Fruit fly (Drosophila melanogaster) whole organism, embryonic: ENCODE measurements around the gene CG6785.

Experiments
- Aef1 ChIP-seq: fragments of 200-800 bp; sonication (Bioruptor generic); IDR thresholded peaks from 3 replicates; pipeline ENCODE4 v1.3.6; 2022; ENCODE audit warnings: missing biosample characterization, missing genetic modification characterization
- Awh ChIP-seq: fragments of 200-800 bp; sonication (Bioruptor generic); IDR thresholded peaks from 2 replicates; pipeline ENCODE4, ENCODE4 v1.3.6; 2022; ENCODE audit warnings: missing biosample characterization, missing genetic modification characterization
- CG10147 ChIP-seq: fragments of 200-800 bp; sonication (Bioruptor generic); optimal IDR thresholded peaks from 2 replicates; lab custom pipeline; 2019; ENCODE audit warnings: missing biosample characterization, mild to moderate bottlenecking, missing genetic modification characterization, moderate library complexity
- CG10959 ChIP-seq: fragments of 200-800 bp; sonication (Bioruptor generic); IDR thresholded peaks from 2 replicates; pipeline ENCODE4 v1.3.6; 2022; ENCODE audit warnings: missing biosample characterization, missing genetic modification characterization
- CG11085 ChIP-seq: fragments of 200-800 bp; sonication (Bioruptor generic); IDR thresholded peaks from 2 replicates; pipeline ENCODE4 v1.3.6; 2022; ENCODE audit warnings: missing biosample characterization, missing genetic modification characterization
- CG11456 ChIP-seq: fragments of 200-800 bp; sonication (Bioruptor generic); IDR thresholded peaks from 3 replicates; pipeline ENCODE4 v1.3.6; 2022; ENCODE audit warnings: missing biosample characterization, missing genetic modification characterization
- CG12071 ChIP-seq: fragments of 200-800 bp; sonication (Bioruptor generic); optimal IDR thresholded peaks from 3 replicates; lab custom pipeline; 2018; ENCODE audit warnings: missing biosample characterization, mild to moderate bottlenecking, missing genetic modification characterization
- CG12744 ChIP-seq: fragments of 200-800 bp; sonication (Bioruptor generic); optimal IDR thresholded peaks from 2 replicates; lab custom pipeline; 2016; ENCODE audit warnings: missing biosample characterization, missing genetic modification characterization
- CG17385 ChIP-seq: fragments of 200-800 bp; sonication (Bioruptor generic); optimal IDR thresholded peaks from 3 replicates; lab custom pipeline; 2018; ENCODE audit warnings: missing biosample characterization, mild to moderate bottlenecking, missing genetic modification characterization
- CG17802 ChIP-seq: fragments of 200-800 bp; sonication (Bioruptor generic); optimal IDR thresholded peaks from 2 replicates; lab custom pipeline; 2018; ENCODE audit warnings: missing biosample characterization, mild to moderate bottlenecking, missing genetic modification characterization, moderate library complexity
- CG1832 ChIP-seq: fragments of 200-800 bp; sonication (Bioruptor generic); optimal IDR thresholded peaks from 2 replicates; lab custom pipeline; 2017; ENCODE audit warnings: missing biosample characterization, mild to moderate bottlenecking, missing genetic modification characterization, inconsistent platforms
- CG2120 ChIP-seq: fragments of 200-800 bp; sonication (Bioruptor generic); optimal IDR thresholded peaks from 3 replicates; lab custom pipeline; 2016; ENCODE audit warnings: missing biosample characterization, missing genetic modification characterization
- CG2129 ChIP-seq: fragments of 200-800 bp; sonication (Bioruptor generic); IDR thresholded peaks from 2 replicates; pipeline ENCODE4 v1.3.6; 2022; ENCODE audit warnings: missing biosample characterization, missing genetic modification characterization; ENCODE audit not compliant: partially characterized antibody
- CG2202 ChIP-seq: fragments of 200-800 bp; sonication (Bioruptor generic); optimal IDR thresholded peaks from 2 replicates; lab custom pipeline; 2018; ENCODE audit warnings: missing biosample characterization, mild to moderate bottlenecking, missing genetic modification characterization
- CG30403 ChIP-seq: fragments of 200-800 bp; sonication (Bioruptor generic); optimal IDR thresholded peaks from 3 replicates; lab custom pipeline; 2016; ENCODE audit warnings: missing biosample characterization, missing genetic modification characterization
- CG31365 ChIP-seq: fragments of 200-800 bp; sonication (Bioruptor generic); optimal IDR thresholded peaks from 2 replicates; lab custom pipeline; 2018; ENCODE audit warnings: missing biosample characterization, mild to moderate bottlenecking, missing genetic modification characterization
- CG34422 ChIP-seq: fragments of 200-800 bp; sonication (Bioruptor generic); IDR thresholded peaks from 3 replicates; pipeline ENCODE4 v1.3.6; 2022; ENCODE audit warnings: missing biosample characterization, missing genetic modification characterization
- CG4820 ChIP-seq: fragments of 200-800 bp; sonication (Bioruptor generic); optimal IDR thresholded peaks from 3 replicates; lab custom pipeline; 2016; ENCODE audit warnings: missing biosample characterization, missing genetic modification characterization
- CG6654 ChIP-seq: fragments of 200-800 bp; sonication (Bioruptor generic); optimal IDR thresholded peaks from 2 replicates; lab custom pipeline; 2017; ENCODE audit warnings: missing biosample characterization, mild to moderate bottlenecking, missing genetic modification characterization
- CG7372 ChIP-seq: fragments of 200-800 bp; sonication (Bioruptor generic); IDR thresholded peaks from 2 replicates; pipeline ENCODE4 v1.3.6; 2022; ENCODE audit warnings: missing biosample characterization, missing genetic modification characterization
- CG7745 ChIP-seq: fragments of 200-800 bp; sonication (Bioruptor generic); optimal IDR thresholded peaks from 2 replicates; lab custom pipeline; 2018; ENCODE audit warnings: missing biosample characterization, mild to moderate bottlenecking, missing genetic modification characterization, moderate library complexity
- CG9797 ChIP-seq: fragments of 200-800 bp; sonication (Bioruptor generic); optimal IDR thresholded peaks from 3 replicates; lab custom pipeline; 2018; ENCODE audit warnings: missing biosample characterization, mild to moderate bottlenecking, missing genetic modification characterization
- CG9817 ChIP-seq: fragments of 200-800 bp; sonication (Bioruptor generic); optimal IDR thresholded peaks from 2 replicates; lab custom pipeline; 2018; ENCODE audit warnings: missing biosample characterization, mild to moderate bottlenecking, missing genetic modification characterization, moderate library complexity
- Dfd ChIP-seq, 2 experiments: fragments of >200 bp; optimal IDR thresholded peaks; 2 replicates each; lab custom pipeline; 2017; ENCODE audit warnings: missing biosample characterization in 2 of 2, missing genetic modification characterization in 2 of 2
- Fer3 ChIP-seq: fragments of 200-800 bp; sonication (Bioruptor generic); optimal IDR thresholded peaks from 2 replicates; lab custom pipeline; 2018; ENCODE audit warnings: missing biosample characterization, mild to moderate bottlenecking, missing genetic modification characterization, moderate library complexity
- Hr3 ChIP-seq: fragments of 200-800 bp; sonication (Bioruptor generic); optimal IDR thresholded peaks from 3 replicates; lab custom pipeline; 2016; ENCODE audit warnings: missing biosample characterization, missing genetic modification characterization
- Mad ChIP-seq: fragments of 200-800 bp; sonication (Bioruptor generic); optimal IDR thresholded peaks from 2 replicates; lab custom pipeline; 2016; ENCODE audit warnings: missing biosample characterization, missing genetic modification characterization
- Nf-YC ChIP-seq: fragments of 200-800 bp; optimal IDR thresholded peaks from 3 replicates; lab custom pipeline; 2019; ENCODE audit warnings: missing biosample characterization, mild to moderate bottlenecking, missing genetic modification characterization, moderate library complexity
- Oaz ChIP-seq: fragments of 200-800 bp; sonication (Bioruptor generic); IDR thresholded peaks from 2 replicates; pipeline ENCODE4 v1.3.6; 2022; ENCODE audit warnings: missing biosample characterization, missing genetic modification characterization
- Stat92E ChIP-seq, 3 experiments: fragments of >200 bp in 2 of 3; fragments of 200-800 bp in 1 of 3; sonication (Bioruptor generic) in 1 of 3; optimal IDR thresholded peaks; 2 replicates each; lab custom pipeline; 2017 to 2019; ENCODE audit warnings: missing biosample characterization in 3 of 3, missing genetic modification characterization in 3 of 3, mild to moderate bottlenecking in 1 of 3, moderate library complexity in 1 of 3
- Usf ChIP-seq: fragments of 200-800 bp; sonication (Bioruptor generic); optimal IDR thresholded peaks from 2 replicates; lab custom pipeline; 2017; ENCODE audit warnings: missing genotype, missing biosample characterization, missing genetic modification characterization
- YL-1 ChIP-seq: fragments of 200-800 bp; sonication (Bioruptor generic); optimal IDR thresholded peaks from 3 replicates; lab custom pipeline; 2017; ENCODE audit warnings: missing biosample characterization, mild to moderate bottlenecking, missing genetic modification characterization
- cad ChIP-seq: fragments of >200 bp; optimal IDR thresholded peaks from 2 replicates; lab custom pipeline; 2017; ENCODE audit warnings: missing biosample characterization, missing genetic modification characterization
- crc ChIP-seq: fragments of 200-800 bp; sonication (Bioruptor generic); optimal IDR thresholded peaks from 2 replicates; lab custom pipeline; 2016; ENCODE audit warnings: missing biosample characterization, missing genetic modification characterization
- eve ChIP-seq, 2 experiments: fragments of >200 bp; optimal IDR thresholded peaks; 2 replicates each; lab custom pipeline; 2017; ENCODE audit warnings: missing biosample characterization in 2 of 2, missing genetic modification characterization in 2 of 2
- exex ChIP-seq: fragments of 200-800 bp; sonication (Bioruptor generic); optimal IDR thresholded peaks from 4 replicates; lab custom pipeline; 2018; ENCODE audit warnings: missing biosample characterization, mild to moderate bottlenecking, missing genetic modification characterization, moderate library complexity
- fd102C ChIP-seq: fragments of 200-800 bp; sonication (Bioruptor generic); optimal IDR thresholded peaks from 2 replicates; lab custom pipeline; 2018; ENCODE audit warnings: missing biosample characterization, mild to moderate bottlenecking, missing genetic modification characterization, moderate library complexity
- fu2 ChIP-seq: fragments of 200-800 bp; sonication (Bioruptor generic); optimal IDR thresholded peaks from 2 replicates; lab custom pipeline; 2016; ENCODE audit warnings: missing biosample characterization, missing genetic modification characterization
- gsb-n ChIP-seq: fragments of 200-800 bp; sonication (Bioruptor generic); optimal IDR thresholded peaks from 3 replicates; lab custom pipeline; 2018; ENCODE audit warnings: missing biosample characterization, mild to moderate bottlenecking, missing genetic modification characterization
- her ChIP-seq: fragments of 200-800 bp; sonication (Bioruptor generic); optimal IDR thresholded peaks from 2 replicates; lab custom pipeline; 2016; ENCODE audit warnings: missing biosample characterization, missing genetic modification characterization
- lmd ChIP-seq: fragments of 200-800 bp; sonication (Bioruptor generic); IDR thresholded peaks from 2 replicates; pipeline ENCODE4 v1.3.6; 2022; ENCODE audit warnings: missing biosample characterization, missing genetic modification characterization
- maf-S ChIP-seq: fragments of 200-800 bp; sonication (Bioruptor generic); optimal IDR thresholded peaks from 2 replicates; lab custom pipeline; 2016; ENCODE audit warnings: missing biosample characterization, missing genetic modification characterization
- oc ChIP-seq: fragments of 200-800 bp; sonication (Bioruptor generic); optimal IDR thresholded peaks from 2 replicates; lab custom pipeline; 2018; ENCODE audit warnings: missing biosample characterization, mild to moderate bottlenecking, missing genetic modification characterization, moderate library complexity
- pum ChIP-seq: fragments of 200-800 bp; sonication (Bioruptor generic); optimal IDR thresholded peaks from 2 replicates; lab custom pipeline; 2016; ENCODE audit warnings: missing biosample characterization, missing genetic modification characterization
- rib ChIP-seq: fragments of 200-800 bp; sonication (Bioruptor generic); IDR thresholded peaks from 2 replicates; pipeline ENCODE4 v1.3.6; 2022; ENCODE audit warnings: missing biosample characterization, missing genetic modification characterization
- seq ChIP-seq: fragments of 200-800 bp; sonication (Bioruptor generic); IDR thresholded peaks from 2 replicates; pipeline ENCODE4 v1.3.6; 2022; ENCODE audit warnings: missing biosample characterization, missing genetic modification characterization
- tio ChIP-seq: fragments of 200-800 bp; sonication (Bioruptor generic); optimal IDR thresholded peaks from 2 replicates; lab custom pipeline; 2017; ENCODE audit warnings: missing biosample characterization, missing genetic modification characterization, inconsistent platforms
- tll ChIP-seq, 2 experiments: fragments of 200-800 bp in 1 of 2; fragments of >200 bp in 1 of 2; sonication (Bioruptor generic) in 1 of 2; optimal IDR thresholded peaks; 2 replicates each; lab custom pipeline; 2017 to 2019; ENCODE audit warnings: missing biosample characterization in 2 of 2, missing genetic modification characterization in 2 of 2, mild to moderate bottlenecking in 1 of 2, moderate library complexity in 1 of 2

CG6785 gene

DNA sequence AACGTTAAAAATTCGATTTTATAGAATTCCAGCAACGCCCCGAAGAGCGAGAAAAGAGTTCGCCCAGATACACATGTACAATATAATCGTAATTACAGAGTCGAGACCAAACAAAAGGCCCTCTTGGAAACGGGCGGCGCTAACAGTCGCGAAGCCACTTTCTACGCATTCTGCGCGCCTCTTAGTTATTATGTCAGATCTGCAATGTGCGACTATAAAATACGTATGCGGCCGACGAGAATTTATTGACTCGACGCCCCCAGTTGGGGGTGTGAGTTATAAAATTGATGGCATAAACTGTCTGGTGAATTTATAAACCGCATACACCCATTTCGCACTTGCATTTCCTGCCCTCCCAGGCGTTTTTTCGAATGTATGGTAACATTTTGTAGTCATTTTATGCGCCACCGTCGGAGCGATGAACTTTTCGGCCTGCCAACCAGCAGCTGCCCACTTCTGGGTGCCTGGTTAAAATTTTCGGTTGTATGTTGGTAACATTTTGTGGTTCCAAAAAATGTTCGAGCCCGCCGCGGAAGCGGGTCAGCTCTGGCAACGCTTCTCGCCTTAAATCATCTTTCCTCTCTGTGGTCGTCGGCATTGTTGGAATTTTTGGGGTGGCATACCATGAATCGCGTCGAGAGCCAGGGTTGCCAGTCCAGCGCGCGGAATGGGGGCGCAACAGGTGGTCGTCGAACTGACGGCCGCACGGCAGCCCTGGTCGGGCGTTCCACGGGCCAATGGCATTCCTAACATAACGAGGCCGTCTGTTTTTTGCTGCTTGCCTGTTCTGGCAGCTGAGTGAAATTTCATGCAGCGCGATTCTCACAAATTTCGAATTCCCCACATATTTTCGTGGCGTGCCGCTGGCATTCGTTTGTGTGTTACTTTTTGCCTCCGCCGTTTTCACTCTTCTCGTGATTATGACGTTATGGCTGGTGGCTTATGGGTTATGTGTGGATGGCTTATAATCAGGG lies 33.0 kb downstream of the CG6785 start (continued):
- TF ChIP-seq CG9797 (GFP tag; lab: Kevin White, UChicago) (peak; percentile 22), Aef1 (GFP tag; lab: Robert Waterston, UW) (no peak), fd102C (GFP tag; lab: Kevin White, UChicago) (peak; percentile 34), CG10959 (GFP tag; lab: Robert Waterston, UW) (no peak), pum (GFP tag; lab: Kevin White, UChicago) (peak; percentile 59), rib (GFP tag; lab: Robert Waterston, UW) (no peak), CG2202 (tag; lab: Kevin White, UChicago) (peak; percentile 24), CG11456 (no peak), CG17802 (tag; lab: Kevin White, UChicago) (no peak), seq (no peak), tll (GFP tag; optimal IDR thresholded peaks at IDR 0.05; lab: Kevin White, UChicago) (peak in 1 of 2 experiments; percentile 98), eve (GFP tag; optimal IDR thresholded peaks at IDR 0.05; lab: Kevin White, UChicago) (no peak), Dfd (GFP tag; optimal IDR thresholded peaks at IDR 0.05; lab: Kevin White, UChicago) (no peak), CG30403 (GFP tag; lab: Kevin White, UChicago) (peak; percentile 72), exex (tag; lab: Kevin White, UChicago) (peak; percentile 85), CG2129 (GFP tag; lab: Robert Waterston, UW) (no peak), tio (no peak), Nf-YC (tag; lab: Kevin White, UChicago) (peak; percentile 93), CG31365 (peak; percentile 49), Stat92E (GFP tag; optimal IDR thresholded peaks at IDR 0.05; lab: Kevin White, UChicago) (peak in 1 of 3 experiments; percentile 74), CG4820 (GFP tag; lab: Kevin White, UChicago) (peak; percentile 54), maf-S (peak; percentile 71), CG34422 (no peak), CG6654 (GFP tag; lab: Kevin White, UChicago) (no peak), her (GFP tag; lab: Kevin White, UChicago) (peak; percentile 85), CG1832 (GFP tag; lab: Kevin White, UChicago) (peak; percentile 44), Mad (GFP tag; lab: Kevin White, UChicago) (peak; percentile 80), CG7372 (GFP tag; lab: Robert Waterston, UW) (no peak), CG12744 (GFP tag; lab: Kevin White, UChicago) (peak; percentile 63), YL-1 (peak; percentile 44), crc (GFP tag; lab: Kevin White, UChicago) (peak; percentile 17), Usf (GFP tag; lab: Kevin White, UChicago) (peak; percentile 30), CG12071 (peak; percentile 75), Oaz (no peak), CG7745 (peak; percentile 43), CG11085 (GFP tag; lab: Robert Waterston, UW) (no peak), Awh (no peak), CG17385 (GFP tag; lab: Kevin White, UChicago) (peak; percentile 49), lmd (GFP tag; lab: Robert Waterston, UW) (no peak), Hr3 (peak; percentile 36), CG9817 (tag; lab: Kevin White, UChicago) (peak; percentile 40), CG2120 (GFP tag; lab: Kevin White, UChicago) (peak; percentile 88), fu2 (peak; percentile 58), CG10147 (GFP tag; lab: Kevin White, UChicago) (no peak), oc (tag; lab: Kevin White, UChicago) (peak; percentile 81), Fer3 (tag; lab: Kevin White, UChicago) (peak; percentile 55), gsb-n (tag; lab: Kevin White, UChicago) (no peak), cad (GFP tag; lab: Kevin White, UChicago) (peak; percentile 77)
